Fruit fly (Drosophila melanogaster): Measurements from ENCODE around the gene Cyp4s3.

Cyp4s3 gene

dm6 chrX:15085777-15086510 lies 30.4 kb downstream of the Cyp4s3 start, which contains the start of the genes CG15027 and Dbct (continued):
- peak; percentile 47 for TF ChIP-seq CG15601 (tag; optimal IDR thresholded peaks at IDR 0.05)
- TF ChIP-seq CG12942 (GFP tag; optimal IDR thresholded peaks at IDR 0.05), result peak; percentile 72
- no peak for TF ChIP-seq CG1647 (GFP tag; optimal IDR thresholded peaks at IDR 0.05)
- no peak for TF ChIP-seq zfh2 (GFP tag; optimal IDR thresholded peaks at IDR 0.05)
- TF ChIP-seq CG10274 (GFP tag; optimal IDR thresholded peaks at IDR 0.05), result no peak
- TF ChIP-seq CG34376 (GFP tag; optimal IDR thresholded peaks at IDR 0.05), result peak; percentile 35
- TF ChIP-seq CG11085 (GFP tag; IDR thresholded peaks at IDR 0.05), result peak; percentile 60; the same call in 1 of the 2 replicates
- peak; percentile 23 for TF ChIP-seq CG1603 (tag; optimal IDR thresholded peaks at IDR 0.05)
- peak; percentile 55; the same call in 1 of the 2 replicates for TF ChIP-seq MBD-R2 (GFP tag; IDR thresholded peaks at IDR 0.05)
- no peak for TF ChIP-seq ac (GFP tag; optimal IDR thresholded peaks at IDR 0.05)
- TF ChIP-seq amos (GFP tag; IDR thresholded peaks at IDR 0.05; ENCODE audit: partially characterized antibody), result peak; percentile 54
- TF ChIP-seq hth (optimal IDR thresholded peaks at IDR 0.05), result no peak
- 0 out of 3 replicates have a peak, but pooled peaks have one; percentile 5 for TF ChIP-seq Mrtf (GFP tag; IDR thresholded peaks at IDR 0.05)
- peak; percentile 18; the same call in 1 of the 2 replicates for TF ChIP-seq Nf-YA (GFP tag; IDR thresholded peaks at IDR 0.05)
- TF ChIP-seq NfI (GFP tag; optimal IDR thresholded peaks at IDR 0.05), result peak; percentile 55
- TF ChIP-seq Drgx (GFP tag; IDR thresholded peaks at IDR 0.05), result peak; percentile 30; the same call in 1 of the 2 replicates
- TF ChIP-seq CG3281 (GFP tag; optimal IDR thresholded peaks at IDR 0.05), result peak; percentile 35
- TF ChIP-seq fd102C (GFP tag; optimal IDR thresholded peaks at IDR 0.05), result no peak
- peak; percentile 63 for TF ChIP-seq CG12155 (GFP tag; optimal IDR thresholded peaks at IDR 0.05)
- TF ChIP-seq gro (GFP tag; optimal IDR thresholded peaks at IDR 0.05), result no peak
- TF ChIP-seq CG11504 (tag; optimal IDR thresholded peaks at IDR 0.05), result peak; percentile 70
- no peak for TF ChIP-seq ftz-f1 (GFP tag; optimal IDR thresholded peaks at IDR 0.05)
- no peak for TF ChIP-seq CG7963 (GFP tag; IDR thresholded peaks at IDR 0.05; ENCODE audit: partially characterized antibody)
- TF ChIP-seq HmgD (GFP tag; optimal IDR thresholded peaks at IDR 0.05), result no peak
- peak; percentile 58 for TF ChIP-seq CG34422 (GFP tag; IDR thresholded peaks at IDR 0.05)
- no peak for TF ChIP-seq repo (GFP tag; optimal IDR thresholded peaks at IDR 0.05)
- peak; percentile 78 for TF ChIP-seq CG16813 (GFP tag; IDR thresholded peaks at IDR 0.05; ENCODE audit: partially characterized antibody)
- TF ChIP-seq CG8290 (GFP tag; optimal IDR thresholded peaks at IDR 0.05), result peak; percentile 57
- peak in 1 of 2 experiments; percentile 41 for TF ChIP-seq CG8290 (tag; optimal IDR thresholded peaks at IDR 0.05)
- TF ChIP-seq Xbp1 (GFP tag; optimal IDR thresholded peaks at IDR 0.05), result peak; percentile 69
- TF ChIP-seq kah (GFP tag; optimal IDR thresholded peaks at IDR 0.05), result peak; percentile 30
- peak; percentile 76 for TF ChIP-seq Nf-YC (tag; optimal IDR thresholded peaks at IDR 0.05)
- TF ChIP-seq Fer1 (GFP tag; optimal IDR thresholded peaks at IDR 0.05), result peak; percentile 38
- peak; percentile 61 for TF ChIP-seq CG4424 (GFP tag; optimal IDR thresholded peaks at IDR 0.05)
- peak; percentile 62 for TF ChIP-seq CG31224 (GFP tag; IDR thresholded peaks at IDR 0.05)
- TF ChIP-seq CG4282 (GFP tag; optimal IDR thresholded peaks at IDR 0.05), result no peak
- no peak for TF ChIP-seq Myb (GFP tag; optimal IDR thresholded peaks at IDR 0.05)
- TF ChIP-seq dmrt11E (tag; optimal IDR thresholded peaks at IDR 0.05), result peak; percentile 75
- TF ChIP-seq Sox100B (GFP tag; optimal IDR thresholded peaks at IDR 0.05), result peak; percentile 44
- peak; percentile 59; the same call in 2 of the 3 replicates for TF ChIP-seq ase (GFP tag; IDR thresholded peaks at IDR 0.05)
- TF ChIP-seq CG9609 (GFP tag; optimal IDR thresholded peaks at IDR 0.05), result peak; percentile 17
- peak; percentile 76 for TF ChIP-seq CG2712 (tag; optimal IDR thresholded peaks at IDR 0.05)
- no peak for TF ChIP-seq seq (GFP tag; IDR thresholded peaks at IDR 0.05)

Data from whole organism, embryonic.